Worm (Caenorhabditis elegans): ENCODE data around the gene lin-52.

lin-52 gene

ce11 chrIII:9808179-9808578, 16.4 kb downstream of the lin-52 start, which contains the start of gene gtap-2:
TSS of gene gtap-2 (plus strand) at chrIII:9808544.
- TF ChIP-seq nhr-28 (tag; optimal IDR thresholded peaks at IDR 0.05) (no peak), lsy-2 (tag; optimal IDR thresholded peaks at IDR 0.05) (peak; percentile 35), drap-1 (GFP tag; optimal IDR thresholded peaks at IDR 0.05) (no peak), lin-13 (tag; optimal IDR thresholded peaks at IDR 0.05) (no peak), bed-3 (GFP tag; optimal IDR thresholded peaks at IDR 0.05) (no peak), ces-1 (GFP tag; optimal IDR thresholded peaks at IDR 0.05) (peak; percentile 72), cnd-1 (tag; optimal IDR thresholded peaks at IDR 0.05) (no peak), blmp-1 (tag; optimal IDR thresholded peaks at IDR 0.05) (no peak)

ce11 chrIII:9807560-9808046, 16.9 kb downstream of the lin-52 start:
- TF ChIP-seq unc-62 (GFP tag; optimal IDR thresholded peaks at IDR 0.05) (peak; percentile 4), nhr-28 (tag; optimal IDR thresholded peaks at IDR 0.05) (no peak)

ce11 chrIII:9806968-9807559, 17.5 kb downstream of the lin-52 start, which contains the start of gene ZK632.4:
TSS of gene ZK632.4 (minus strand) at chrIII:9807454.
- TF ChIP-seq bed-3 (GFP tag; optimal IDR thresholded peaks at IDR 0.05) = no peak

ce11 chrIII:9804997-9805610, 19.4 kb downstream of the lin-52 start, which contains the start of gene riok-3:
TSS of gene riok-3 (minus strand) at chrIII:9805011.
- TF ChIP-seq nhr-2 (tag; optimal IDR thresholded peaks at IDR 0.05) = peak; percentile 55
- TF ChIP-seq elt-3 (tag; optimal IDR thresholded peaks at IDR 0.05) = no peak
- TF ChIP-seq ham-2 (GFP tag; optimal IDR thresholded peaks at IDR 0.05) = peak; percentile 29
- TF ChIP-seq lin-32 (GFP tag; optimal IDR thresholded peaks at IDR 0.05) = no peak

ce11 chrIII:9802045-9802444, 22.5 kb downstream of the lin-52 start:
- TF ChIP-seq drap-1 (GFP tag; optimal IDR thresholded peaks at IDR 0.05) (no peak), unc-120 (tag; optimal IDR thresholded peaks at IDR 0.05; ENCODE audit: poor library complexity, severe bottlenecking) (no peak), ceh-83 (GFP tag; optimal IDR thresholded peaks at IDR 0.05) (no peak), ceh-43 (GFP tag; optimal IDR thresholded peaks at IDR 0.05) (no peak), nhr-76 (tag; optimal IDR thresholded peaks at IDR 0.05) (no peak), sptf-1 (tag; optimal IDR thresholded peaks at IDR 0.05) (no peak), hlh-1 (tag; optimal IDR thresholded peaks at IDR 0.05) (no peak), blmp-1 (tag; optimal IDR thresholded peaks at IDR 0.05) (no peak), unc-39 (tag; optimal IDR thresholded peaks at IDR 0.05) (no peak), mep-1 (tag; optimal IDR thresholded peaks at IDR 0.05) (no peak), ztf-11 (tag; optimal IDR thresholded peaks at IDR 0.05) (no peak), M03D4.4 (tag; optimal IDR thresholded peaks at IDR 0.05) (no peak), cnd-1 (tag; optimal IDR thresholded peaks at IDR 0.05) (no peak), lin-32 (GFP tag; optimal IDR thresholded peaks at IDR 0.05) (no peak), tbx-8 (GFP tag; optimal IDR thresholded peaks at IDR 0.05) (no peak)

DNA sequence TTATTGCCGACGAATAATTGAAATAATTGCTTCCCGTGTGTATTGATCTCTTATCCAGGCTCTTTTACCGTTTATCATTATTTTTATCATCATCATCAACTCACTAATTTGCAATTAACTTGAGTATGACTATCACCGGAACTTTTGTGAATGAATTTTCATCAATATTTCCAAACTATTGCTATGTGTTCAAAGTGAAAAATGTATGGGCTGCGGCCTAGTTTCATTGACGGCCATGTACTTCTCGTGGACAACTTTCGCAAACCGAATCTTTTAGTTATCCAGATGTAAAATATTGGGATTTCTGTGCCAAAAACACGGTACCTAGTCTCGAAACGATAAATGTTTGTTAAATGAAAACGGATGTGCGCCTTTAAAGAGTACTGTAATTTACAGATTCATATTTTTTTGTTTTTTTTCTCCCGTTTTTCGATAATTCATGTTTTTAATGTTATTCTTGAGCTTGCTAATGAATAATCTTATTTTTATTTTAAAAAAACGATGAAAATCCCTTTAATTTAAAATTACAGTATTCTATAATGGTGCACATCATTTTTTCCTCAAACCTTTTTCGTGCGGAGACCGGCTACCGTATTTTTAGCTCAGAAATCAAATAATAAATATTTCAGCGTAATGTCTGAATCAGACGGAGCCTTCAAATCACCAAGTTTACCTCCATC, 25.9 kb downstream of the lin-52 start, which contains the start of gene ZK632.2:
Gene ZK632.2 (plus strand): TSS at position 630 of the 680 bp plus-strand sequence.
- TF ChIP-seq snpc-4 (tag; optimal IDR thresholded peaks at IDR 0.05) (no peak), hlh-1 (tag; optimal IDR thresholded peaks at IDR 0.05) (no peak), tbx-8 (GFP tag; optimal IDR thresholded peaks at IDR 0.05) (no peak), bed-3 (GFP tag; optimal IDR thresholded peaks at IDR 0.05) (no peak), elt-3 (tag; optimal IDR thresholded peaks at IDR 0.05) (no peak), nhr-2 (tag; optimal IDR thresholded peaks at IDR 0.05) (no peak), blmp-1 (tag; optimal IDR thresholded peaks at IDR 0.05) (no peak), sem-2 (GFP tag; optimal IDR thresholded peaks at IDR 0.05) (no peak), cnd-1 (tag; optimal IDR thresholded peaks at IDR 0.05) (no peak), nhr-76 (tag; optimal IDR thresholded peaks at IDR 0.05) (no peak), ham-2 (GFP tag; optimal IDR thresholded peaks at IDR 0.05) (no peak), nhr-28 (tag; optimal IDR thresholded peaks at IDR 0.05) (no peak), lin-13 (tag; optimal IDR thresholded peaks at IDR 0.05) (no peak), unc-39 (tag; optimal IDR thresholded peaks at IDR 0.05) (no peak), zip-8 (tag; optimal IDR thresholded peaks at IDR 0.05) (no peak), pha-4 (tag; optimal IDR thresholded peaks at IDR 0.05) (no peak), ceh-83 (GFP tag; optimal IDR thresholded peaks at IDR 0.05) (no peak), sptf-1 (tag; optimal IDR thresholded peaks at IDR 0.05) (no peak), elt-1 (tag; optimal IDR thresholded peaks at IDR 0.05; ENCODE audit: borderline replicate concordance, insufficient read depth) (no peak)

Data from whole organism, mixed stage, embryonic.